Worm (Caenorhabditis elegans) whole organism, L4 larva: ENCODE measurements around the gene R13A5.11.

Source experiments
- F37D6.2 ChIP-seq: sonication (generic microtip); optimal IDR thresholded peaks from 2 replicates; lab custom pipeline; 2016; ENCODE audit warnings: mild to moderate bottlenecking, missing genetic modification characterization, missing compliant biosample characterization
- F44E2.7 ChIP-seq: fragments of 200-800 bp; sonication (Bioruptor generic); IDR thresholded peaks from 2 replicates; pipeline ENCODE4 v2.1.2; 2022; ENCODE audit warnings: missing genetic modification characterization, missing compliant biosample characterization
- F49E8.2 ChIP-seq: sonication (generic microtip); optimal IDR thresholded peaks from 2 replicates; lab custom pipeline; 2016; ENCODE audit warnings: missing compliant biosample characterization, mild to moderate bottlenecking, missing genetic modification characterization, borderline replicate concordance
- T20F7.1 ChIP-seq: fragments of 200-800 bp; sonication (Bioruptor generic); optimal IDR thresholded peaks from 2 replicates; lab custom pipeline; 2018; ENCODE audit warnings: mild to moderate bottlenecking, missing genetic modification characterization, missing compliant biosample characterization
- T26A8.4 ChIP-seq: fragments of 200-800 bp; sonication (Bioruptor generic); IDR thresholded peaks from 2 replicates; pipeline ENCODE4 v1.3.6; 2022; ENCODE audit warnings: missing genetic modification characterization, missing compliant biosample characterization
- ZK337.2 ChIP-seq: fragments of 200-800 bp; sonication (Bioruptor generic); IDR thresholded peaks from 2 replicates; pipeline ENCODE4 v1.3.6; 2022; ENCODE audit warnings: missing genetic modification reagents, missing genetic modification characterization, missing compliant biosample characterization
- aha-1 ChIP-seq: fragments of 150-350 bp; peaks from one replicate; lab custom pipeline; 2014; ENCODE audit warnings: missing biosample characterization, missing genetic modification characterization
- arid-1 ChIP-seq: fragments of 200-800 bp; sonication (Bioruptor generic); conservative IDR thresholded peaks from 2 replicates; pipeline ENCODE4 v1.3.6; 2022; ENCODE audit warnings: missing genetic modification reagents, missing genetic modification characterization, missing compliant biosample characterization
- ceh-28 ChIP-seq: fragments of 150-350 bp; optimal IDR thresholded peaks from 2 replicates; lab custom pipeline; 2014; ENCODE audit warnings: missing biosample characterization, missing genetic modification reagents, missing genetic modification characterization
- ceh-32 ChIP-seq: sonication (generic microtip); optimal IDR thresholded peaks from 2 replicates; lab custom pipeline; 2016; ENCODE audit warnings: mild to moderate bottlenecking, missing genetic modification characterization, missing compliant biosample characterization; ENCODE audit not compliant: poor library complexity
- cey-2 ChIP-seq: sonication (generic microtip); optimal IDR thresholded peaks from 3 replicates; lab custom pipeline; 2017; ENCODE audit warnings: missing genetic modification characterization, mild to moderate bottlenecking, missing compliant biosample characterization, antibody characterized with exemption, borderline replicate concordance; ENCODE audit not compliant: insufficient read depth
- daf-16 ChIP-seq, 3 experiments: sonication (generic microtip); optimal IDR thresholded peaks; 2 replicates each; lab custom pipeline; 2016 to 2017; ENCODE audit warnings: missing genetic modification characterization in 3 of 3, missing genetic modification reagents in 3 of 3, mild to moderate bottlenecking in 2 of 3, missing compliant biosample characterization in 2 of 3, missing biosample characterization in 1 of 3, moderate library complexity in 1 of 3
- daf-19 ChIP-seq: fragments of 200-800 bp; sonication (Bioruptor generic); conservative IDR thresholded peaks from 2 replicates; pipeline ENCODE4 v1.3.6; 2022; ENCODE audit warnings: missing genetic modification characterization, missing compliant biosample characterization
- daf-8 ChIP-seq: fragments of 200-800 bp; sonication (Bioruptor generic); IDR thresholded peaks from 2 replicates; pipeline ENCODE4 v1.3.6; 2022; ENCODE audit warnings: missing genetic modification characterization, missing compliant biosample characterization
- dmd-8 ChIP-seq: fragments of 200-800 bp; sonication (Bioruptor generic); IDR thresholded peaks from 2 replicates; pipeline ENCODE4 v1.3.6; 2022; ENCODE audit warnings: missing genetic modification characterization, missing compliant biosample characterization
- egl-27 ChIP-seq: sonication (generic microtip); optimal IDR thresholded peaks from 3 replicates; lab custom pipeline; 2017; ENCODE audit warnings: missing biosample characterization, missing genetic modification reagents, missing genetic modification characterization
- egl-43 ChIP-seq: fragments of 200-800 bp; sonication (Bioruptor generic); IDR thresholded peaks from 2 replicates; pipeline ENCODE4 v1.3.6; 2022; ENCODE audit warnings: missing genetic modification reagents, missing genetic modification characterization, missing compliant biosample characterization
- fos-1 ChIP-seq: fragments of 150-350 bp; optimal IDR thresholded peaks from 2 replicates; lab custom pipeline; 2014; ENCODE audit warnings: missing biosample characterization, missing genetic modification characterization
- gei-8 ChIP-seq: fragments of 200-800 bp; sonication (Bioruptor generic); optimal IDR thresholded peaks from 2 replicates; lab custom pipeline; 2018; ENCODE audit warnings: mild to moderate bottlenecking, missing genetic modification characterization, missing compliant biosample characterization
- hlh-11 ChIP-seq: fragments of 200-800 bp; sonication (Bioruptor generic); optimal IDR thresholded peaks from 2 replicates; lab custom pipeline; 2018; ENCODE audit warnings: mild to moderate bottlenecking, missing genetic modification characterization, missing compliant biosample characterization
- lim-7 ChIP-seq: fragments of 200-800 bp; sonication (Bioruptor generic); IDR thresholded peaks from 2 replicates; pipeline ENCODE4 v1.3.6; 2022; ENCODE audit warnings: missing genetic modification characterization, missing compliant biosample characterization
- lin-13 ChIP-seq: fragments of 150-350 bp; optimal IDR thresholded peaks from 2 replicates; lab custom pipeline; 2014; ENCODE audit warnings: missing biosample characterization, missing genetic modification reagents, missing genetic modification characterization
- lin-15B ChIP-seq: fragments of 150-350 bp; sonication (generic microtip); optimal IDR thresholded peaks from 3 replicates; lab custom pipeline; 2014; ENCODE audit warnings: missing biosample characterization, missing genetic modification characterization
- lin-38 ChIP-seq: fragments of 200-800 bp; sonication (Bioruptor generic); IDR thresholded peaks from 2 replicates; pipeline ENCODE4 v1.3.6; 2022; ENCODE audit warnings: missing genetic modification reagents, missing genetic modification characterization, missing compliant biosample characterization
- lir-3 ChIP-seq: sonication (generic microtip); optimal IDR thresholded peaks from 2 replicates; lab custom pipeline; 2016; ENCODE audit warnings: mild to moderate bottlenecking, missing genetic modification characterization, missing compliant biosample characterization
- lsy-2 ChIP-seq, 2 experiments: fragments of 150-350 bp in 1 of 2; sonication (generic microtip) in 1 of 2; optimal IDR thresholded peaks; 2 replicates each; lab custom pipeline; 2014 to 2017; ENCODE audit warnings: missing biosample characterization in 2 of 2, missing genetic modification characterization in 2 of 2
- madf-9 ChIP-seq: fragments of 200-800 bp; sonication (Bioruptor generic); conservative IDR thresholded peaks from 2 replicates; pipeline ENCODE4 v1.3.6; 2022; ENCODE audit warnings: missing genetic modification reagents, missing genetic modification characterization, missing compliant biosample characterization
- mep-1 ChIP-seq: fragments of 150-350 bp; sonication (generic microtip); optimal IDR thresholded peaks from 3 replicates; lab custom pipeline; 2014; ENCODE audit warnings: missing biosample characterization, missing genetic modification characterization
- mes-2 ChIP-seq: sonication (generic microtip); optimal IDR thresholded peaks from 2 replicates; lab custom pipeline; 2016; ENCODE audit warnings: missing genotype, mild to moderate bottlenecking, missing genetic modification characterization, missing compliant biosample characterization; ENCODE audit not compliant: poor library complexity, severe bottlenecking
- mxl-3 ChIP-seq: fragments of 200-800 bp; sonication (Bioruptor generic); optimal IDR thresholded peaks from 2 replicates; lab custom pipeline; 2018; ENCODE audit warnings: mild to moderate bottlenecking, missing genetic modification characterization, missing compliant biosample characterization
- nhr-11 ChIP-seq: fragments of 150-350 bp; optimal IDR thresholded peaks from 2 replicates; lab custom pipeline; 2014; ENCODE audit warnings: missing biosample characterization, missing genetic modification characterization
- nhr-237 ChIP-seq: sonication (generic microtip); optimal IDR thresholded peaks from 2 replicates; lab custom pipeline; 2017; ENCODE audit warnings: missing biosample characterization, missing genetic modification characterization
- nhr-25 ChIP-seq: sonication (generic microtip); optimal IDR thresholded peaks from 2 replicates; lab custom pipeline; 2017; ENCODE audit warnings: missing genetic modification characterization, mild to moderate bottlenecking, missing compliant biosample characterization, antibody characterized with exemption, moderate library complexity, borderline replicate concordance; ENCODE audit not compliant: insufficient read depth
- nhr-48 ChIP-seq: sonication (generic microtip); optimal IDR thresholded peaks from 2 replicates; lab custom pipeline; 2016; ENCODE audit warnings: mild to moderate bottlenecking, missing genetic modification characterization, missing compliant biosample characterization
- rbr-2 ChIP-seq: sonication (generic microtip); optimal IDR thresholded peaks from 2 replicates; lab custom pipeline; 2016; ENCODE audit warnings: missing genotype, missing genetic modification characterization, missing compliant biosample characterization
- sdz-12 ChIP-seq: fragments of 200-800 bp; sonication (Bioruptor generic); optimal IDR thresholded peaks from 2 replicates; lab custom pipeline; 2018; ENCODE audit warnings: mild to moderate bottlenecking, missing genetic modification characterization, missing compliant biosample characterization
- snpc-1.2 ChIP-seq: fragments of 200-800 bp; sonication (Bioruptor generic); IDR thresholded peaks from 2 replicates; pipeline ENCODE4 v1.3.6; 2022; ENCODE audit warnings: missing genetic modification reagents, missing genetic modification characterization, missing compliant biosample characterization
- spr-3 ChIP-seq: fragments of 200-800 bp; sonication (Bioruptor generic); optimal IDR thresholded peaks from 2 replicates; lab custom pipeline; 2018; ENCODE audit warnings: mild to moderate bottlenecking, missing genetic modification characterization, missing compliant biosample characterization
- unc-130 ChIP-seq: sonication (generic microtip); optimal IDR thresholded peaks from 2 replicates; lab custom pipeline; 2016; ENCODE audit warnings: missing genetic modification reagents, missing genetic modification characterization, missing compliant biosample characterization
- unc-62 ChIP-seq, 3 experiments: fragments of 150-350 bp in 1 of 3; sonication (generic microtip); optimal IDR thresholded peaks in 2 of 3; peaks in 1 of 3; 1 replicate in 1 of 3; 2 replicates in 2 of 3; lab custom pipeline; 2014 to 2017; ENCODE audit warnings: missing biosample characterization in 3 of 3, missing genetic modification characterization in 3 of 3, missing genetic modification reagents in 3 of 3, missing genotype in 1 of 3

The R13A5.11 gene

DNA sequence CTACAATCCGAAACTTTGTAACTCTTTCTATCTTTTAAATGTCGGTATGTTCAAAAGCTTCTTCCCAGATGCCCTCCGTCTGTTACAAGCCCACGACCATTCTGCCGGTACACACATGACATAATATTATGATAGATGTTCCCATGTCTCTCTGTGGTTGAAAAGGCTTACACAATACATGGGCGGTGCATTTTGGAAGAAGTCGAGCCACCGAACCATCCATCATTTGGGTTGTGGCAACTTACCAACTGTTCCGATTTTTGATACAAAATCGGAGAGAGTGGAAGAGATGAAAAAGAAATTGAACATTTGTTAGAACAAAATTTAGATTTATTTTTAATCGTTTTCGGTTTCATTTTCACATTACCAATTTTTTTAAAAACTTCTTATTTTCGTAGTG, 44.2 kb downstream of the R13A5.11 start (continued):
- TF ChIP-seq fos-1 (tag; lab: Kevin White, UChicago): no peak
- TF ChIP-seq daf-19 (GFP tag; lab: Robert Waterston, UW): no peak
- TF ChIP-seq nhr-48 (tag; lab: Kevin White, UChicago): no peak
- TF ChIP-seq madf-9: no peak
- no peak for TF ChIP-seq ZK337.2 (GFP tag; lab: Robert Waterston, UW)
- TF ChIP-seq lir-3: no peak
- TF ChIP-seq egl-43 (GFP tag; lab: Robert Waterston, UW): no peak
- TF ChIP-seq mep-1 (tag; lab: Kevin White, UChicago): no peak
- no peak for TF ChIP-seq lin-13 (GFP tag; lab: Kevin White, UChicago)
- no peak for TF ChIP-seq egl-27 (tag; lab: Kevin White, UChicago)
- TF ChIP-seq mxl-3 (GFP tag; lab: Kevin White, UChicago): no peak
- TF ChIP-seq hlh-11 (tag; lab: Kevin White, UChicago): no peak
- TF ChIP-seq lsy-2 (tag; optimal IDR thresholded peaks at IDR 0.05; lab: Kevin White, UChicago): peak in 1 of 2 experiments; percentile 51
- TF ChIP-seq nhr-11: peak; percentile 44
- TF ChIP-seq lin-15B (tag; lab: Kevin White, UChicago): no peak

DNA sequence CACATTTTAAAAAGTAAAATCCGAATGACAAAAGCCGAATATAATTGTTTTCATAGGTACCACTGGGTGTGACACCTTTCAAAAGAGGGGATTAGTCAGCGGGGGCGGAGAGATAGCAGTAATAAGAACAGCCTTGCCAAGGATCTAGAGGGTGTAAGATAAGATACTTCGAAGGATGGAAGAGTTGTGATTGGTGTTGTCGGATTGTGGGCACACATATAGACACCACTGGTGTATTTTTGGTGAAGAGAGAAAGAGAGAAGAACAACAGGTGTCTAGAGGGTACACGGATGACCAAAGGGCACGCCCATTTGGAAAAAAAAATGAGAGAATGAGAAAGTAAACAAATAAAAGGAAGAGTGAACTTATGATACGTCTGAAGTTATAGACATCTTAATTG, 47.9 kb downstream of the R13A5.11 start:
- no peak for TF ChIP-seq lim-7
- TF ChIP-seq aha-1: peak; percentile 53
- no peak for TF ChIP-seq nhr-237
- TF ChIP-seq unc-62 (GFP tag; optimal IDR thresholded peaks at IDR 0.05 in 1 of 2; lab: Kevin White, UChicago): peak in 1 of 2 experiments; percentile 56
- TF ChIP-seq unc-62 (tag; optimal IDR thresholded peaks at IDR 0.05; lab: Kevin White, UChicago): no peak
- TF ChIP-seq snpc-1.2 (GFP tag; lab: Robert Waterston, UW): no peak
- peak in 1 of 2 experiments; percentile 90 for TF ChIP-seq daf-16 (GFP tag; optimal IDR thresholded peaks at IDR 0.05; lab: Kevin White, UChicago)
- no peak for TF ChIP-seq daf-16 (tag; optimal IDR thresholded peaks at IDR 0.05; lab: Kevin White, UChicago)

DNA sequence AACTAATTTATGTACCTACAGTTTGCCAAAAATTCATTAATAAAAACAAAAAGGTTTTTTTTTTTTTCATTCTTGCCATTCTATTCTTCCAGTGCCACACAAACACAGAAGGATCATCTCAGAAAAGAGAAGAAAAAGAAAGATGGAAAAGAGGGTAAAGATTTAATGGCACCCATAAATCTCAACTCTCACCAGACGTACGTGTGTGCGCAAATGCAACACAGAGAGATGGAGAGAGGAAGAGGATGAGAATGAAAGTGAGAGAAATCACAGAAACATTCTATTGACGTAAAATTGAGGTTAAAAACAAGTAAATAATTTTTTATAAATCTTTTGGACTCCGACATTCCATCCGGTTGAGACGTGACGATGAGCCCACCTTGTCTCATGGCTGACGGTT, 48.9 kb downstream of the R13A5.11 start:
- TF ChIP-seq F44E2.7 (GFP tag; lab: Robert Waterston, UW) (no peak), lsy-2 (tag; optimal IDR thresholded peaks at IDR 0.05; lab: Kevin White, UChicago) (peak in 1 of 2 experiments; percentile 10), mes-2 (tag; lab: Kevin White, UChicago) (no peak), ceh-32 (no peak), dmd-8 (GFP tag; lab: Robert Waterston, UW) (no peak), T20F7.1 (GFP tag; lab: Kevin White, UChicago) (no peak), spr-3 (GFP tag; lab: Kevin White, UChicago) (no peak), arid-1 (GFP tag; lab: Robert Waterston, UW) (no peak), cey-2 (no peak), nhr-25 (tag; lab: Kevin White, UChicago) (no peak), F49E8.2 (no peak), unc-130 (GFP tag; lab: Kevin White, UChicago) (no peak), nhr-11 (peak; percentile 23), sdz-12 (no peak), daf-16 (GFP tag; optimal IDR thresholded peaks at IDR 0.05; lab: Kevin White, UChicago) (peak in 1 of 2 experiments; percentile 72), daf-16 (tag; optimal IDR thresholded peaks at IDR 0.05; lab: Kevin White, UChicago) (no peak)

DNA sequence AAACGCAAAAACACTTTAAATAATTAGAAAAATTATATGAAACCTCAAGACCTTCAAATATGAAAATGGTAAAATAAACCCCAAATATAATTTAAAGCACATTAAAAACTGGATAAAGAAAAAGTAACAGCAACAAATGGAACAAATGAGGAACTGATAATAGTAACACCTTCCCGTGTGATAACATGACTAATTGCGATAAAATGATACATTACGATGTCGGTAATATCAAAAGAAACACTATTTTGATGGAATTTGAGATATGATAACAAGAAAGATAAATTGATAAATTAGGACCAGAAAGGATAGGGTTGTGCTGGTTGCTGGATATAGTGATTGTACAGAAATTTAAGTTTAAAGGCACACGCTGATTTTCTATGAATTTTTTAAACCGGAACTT, 51.1 kb downstream of the R13A5.11 start:
- TF ChIP-seq F44E2.7 (GFP tag; lab: Robert Waterston, UW): no peak
- TF ChIP-seq T26A8.4 (GFP tag; lab: Robert Waterston, UW): no peak
- no peak for TF ChIP-seq F37D6.2
- TF ChIP-seq nhr-237: no peak
- no peak for TF ChIP-seq daf-8 (GFP tag; lab: Robert Waterston, UW)
- TF ChIP-seq gei-8 (GFP tag; lab: Kevin White, UChicago): no peak
- TF ChIP-seq rbr-2 (tag; lab: Kevin White, UChicago): no peak
- TF ChIP-seq lin-38 (GFP tag; lab: Robert Waterston, UW): no peak
- TF ChIP-seq ceh-28 (tag; lab: Kevin White, UChicago): no peak
